Fruit fly (Drosophila melanogaster) whole organism, adult: ENCODE results near the gene CG12171.
A peak's percentile ranks its signal among the peaks of the same experiment; 100 is the strongest.

Experiments used
- CG11617 ChIP-seq: fragments of 200-800 bp; sonication (Bioruptor generic); optimal IDR thresholded peaks from 2 replicates; lab custom pipeline; 2017; ENCODE audit warnings: mild to moderate bottlenecking, missing biosample characterization, missing genetic modification reagents, missing genetic modification characterization
- CG12768 ChIP-seq: fragments of 200-800 bp; sonication (Bioruptor generic); optimal IDR thresholded peaks from 2 replicates; lab custom pipeline; 2017; ENCODE audit warnings: missing biosample characterization, missing genetic modification characterization, mild to moderate bottlenecking, moderate library complexity, missing genetic modification reagents
- CG14711 ChIP-seq: fragments of 200-800 bp; sonication (Bioruptor generic); optimal IDR thresholded peaks from 2 replicates; lab custom pipeline; 2018; ENCODE audit warnings: missing biosample characterization, mild to moderate bottlenecking, missing genetic modification characterization, moderate library complexity
- CG1620 ChIP-seq: fragments of 200-800 bp; sonication (Bioruptor generic); optimal IDR thresholded peaks from 2 replicates; lab custom pipeline; 2016; ENCODE audit warnings: missing biosample characterization, missing genetic modification characterization
- CG33017 ChIP-seq: fragments of 200-800 bp; sonication (Bioruptor generic); optimal IDR thresholded peaks from 2 replicates; lab custom pipeline; 2018; ENCODE audit warnings: missing biosample characterization, mild to moderate bottlenecking, missing genetic modification characterization, moderate library complexity
- CG5204 ChIP-seq: fragments of 200-800 bp; sonication (Bioruptor generic); optimal IDR thresholded peaks from 2 replicates; lab custom pipeline; 2016; ENCODE audit warnings: missing biosample characterization, missing genetic modification characterization
- CG7045 ChIP-seq: fragments of 200-800 bp; sonication (Bioruptor generic); optimal IDR thresholded peaks from 2 replicates; lab custom pipeline; 2017; ENCODE audit warnings: missing biosample characterization, mild to moderate bottlenecking, missing genetic modification characterization
- CG7101 ChIP-seq: fragments of 200-800 bp; sonication (Bioruptor generic); optimal IDR thresholded peaks from 2 replicates; lab custom pipeline; 2018; ENCODE audit warnings: missing biosample characterization, mild to moderate bottlenecking, missing genetic modification characterization, moderate library complexity
- Clk ChIP-seq: fragments of 200-800 bp; sonication (Bioruptor generic); optimal IDR thresholded peaks from 2 replicates; lab custom pipeline; 2017; ENCODE audit warnings: missing biosample characterization, missing genetic modification characterization
- Crg-1 ChIP-seq: fragments of 200-800 bp; sonication (Bioruptor generic); optimal IDR thresholded peaks from 2 replicates; lab custom pipeline; 2016; ENCODE audit warnings: missing biosample characterization, missing genetic modification characterization
- Hr96 ChIP-seq: fragments of 200-800 bp; sonication (Bioruptor generic); optimal IDR thresholded peaks from 2 replicates; lab custom pipeline; 2016; ENCODE audit warnings: missing biosample characterization, missing genetic modification characterization
- Mnt ChIP-seq: fragments of 200-800 bp; sonication (Bioruptor generic); optimal IDR thresholded peaks from 2 replicates; lab custom pipeline; 2016; ENCODE audit warnings: missing biosample characterization, mild to moderate bottlenecking, missing genetic modification characterization
- bab1 ChIP-seq: fragments of 200-800 bp; sonication (Bioruptor generic); optimal IDR thresholded peaks from 3 replicates; lab custom pipeline; 2019; ENCODE audit warnings: missing biosample characterization, mild to moderate bottlenecking, missing genetic modification characterization, moderate library complexity
- cic ChIP-seq: fragments of 200-800 bp; sonication (Bioruptor generic); optimal IDR thresholded peaks from 2 replicates; lab custom pipeline; 2017; ENCODE audit warnings: missing biosample characterization, mild to moderate bottlenecking, missing genetic modification characterization, moderate library complexity
- cnc ChIP-seq, 2 experiments: fragments of >200 bp; optimal IDR thresholded peaks; 2 replicates each; lab custom pipeline; 2017
- kay ChIP-seq: fragments of 200-800 bp; sonication (Bioruptor generic); peaks from one replicate; lab custom pipeline; 2016; ENCODE audit warnings: missing biosample characterization, missing genetic modification characterization, borderline replicate concordance
- ovo ChIP-seq: fragments of 200-800 bp; sonication (Bioruptor generic); optimal IDR thresholded peaks from 2 replicates; lab custom pipeline; 2016; ENCODE audit warnings: missing biosample characterization, missing genetic modification characterization
- pad ChIP-seq: fragments of 200-800 bp; sonication (Bioruptor generic); optimal IDR thresholded peaks from 3 replicates; lab custom pipeline; 2017; ENCODE audit warnings: missing biosample characterization, missing genetic modification characterization, mild to moderate bottlenecking, moderate library complexity, missing genetic modification reagents
- tj ChIP-seq: fragments of 200-800 bp; sonication (Bioruptor generic); optimal IDR thresholded peaks from 3 replicates; lab custom pipeline; 2017; ENCODE audit warnings: missing biosample characterization, mild to moderate bottlenecking, missing genetic modification characterization, moderate library complexity
- toe ChIP-seq: fragments of 200-800 bp; sonication (Bioruptor generic); optimal IDR thresholded peaks from 2 replicates; lab custom pipeline; 2016; ENCODE audit warnings: missing biosample characterization, missing genetic modification characterization

CG12171 gene

dm6 chr3R:5594878-5595277 is 38.5 kb upstream of the CG12171 start:
- TF ChIP-seq pad (no peak), Mnt (no peak), Crg-1 (GFP tag; lab: Kevin White, UChicago) (no peak), tj (peak; percentile 40), Clk (GFP tag; lab: Kevin White, UChicago) (no peak), ovo (GFP tag; lab: Kevin White, UChicago) (no peak), kay (no peak)

dm6 chr3R:5599521-5600360 is 33.7 kb upstream of the CG12171 start:
- TF ChIP-seq Clk (GFP tag; lab: Kevin White, UChicago) (no peak), tj (peak; percentile 8), toe (GFP tag; lab: Kevin White, UChicago) (no peak), Crg-1 (GFP tag; lab: Kevin White, UChicago) (no peak), kay (no peak), CG14711 (tag; lab: Kevin White, UChicago) (peak; percentile 36), CG11617 (GFP tag; lab: Kevin White, UChicago) (no peak), Mnt (peak; percentile 97), CG7101 (no peak), CG5204 (no peak), cic (GFP tag; lab: Kevin White, UChicago) (peak; percentile 45), cnc (optimal IDR thresholded peaks at IDR 0.05; lab: Kevin White, UChicago) (no peak), CG33017 (no peak), ovo (GFP tag; lab: Kevin White, UChicago) (peak; percentile 4), Hr96 (GFP tag; lab: Kevin White, UChicago) (no peak), CG1620 (GFP tag; lab: Kevin White, UChicago) (no peak), CG12768 (GFP tag; lab: Kevin White, UChicago) (no peak), pad (no peak)

dm6 chr3R:5600361-5601043 is 32.9 kb upstream of the CG12171 start:
- peak; percentile 49 for TF ChIP-seq bab1
- peak; percentile 67 for TF ChIP-seq pad
- peak; percentile 76 for TF ChIP-seq ovo (GFP tag; lab: Kevin White, UChicago)
- no peak for TF ChIP-seq Crg-1 (GFP tag; lab: Kevin White, UChicago)
- TF ChIP-seq tj: peak; percentile 67
- no peak for TF ChIP-seq CG5204
- peak; percentile 87 for TF ChIP-seq cic (GFP tag; lab: Kevin White, UChicago)
- TF ChIP-seq kay: peak; percentile 97
- TF ChIP-seq toe (GFP tag; lab: Kevin White, UChicago): no peak
- TF ChIP-seq Hr96 (GFP tag; lab: Kevin White, UChicago): no peak
- TF ChIP-seq CG11617 (GFP tag; lab: Kevin White, UChicago): peak; percentile 65
- peak; percentile 96 for TF ChIP-seq Mnt
- TF ChIP-seq CG12768 (GFP tag; lab: Kevin White, UChicago): peak; percentile 87
- peak; percentile 74 for TF ChIP-seq CG33017
- peak; percentile 66 for TF ChIP-seq CG7045 (GFP tag; lab: Kevin White, UChicago)
- peak; percentile 69 for TF ChIP-seq CG7101
- TF ChIP-seq CG14711 (tag; lab: Kevin White, UChicago): no peak
- peak; percentile 32 for TF ChIP-seq CG1620 (GFP tag; lab: Kevin White, UChicago)
- peak; percentile 63 to 95 for TF ChIP-seq cnc (optimal IDR thresholded peaks at IDR 0.05; lab: Kevin White, UChicago)
- TF ChIP-seq Clk (GFP tag; lab: Kevin White, UChicago): no peak

- TF ChIP-seq CG33017: peak; percentile 41
- TF ChIP-seq CG5204: no peak
- peak; percentile 70 for TF ChIP-seq CG7101
- no peak for TF ChIP-seq tj
- TF ChIP-seq cnc (optimal IDR thresholded peaks at IDR 0.05; lab: Kevin White, UChicago): no peak
- TF ChIP-seq Clk (GFP tag; lab: Kevin White, UChicago): peak; percentile 25
- TF ChIP-seq toe (GFP tag; lab: Kevin White, UChicago): no peak
- TF ChIP-seq Mnt: no peak
- TF ChIP-seq bab1: peak; percentile 46
- TF ChIP-seq CG1620 (GFP tag; lab: Kevin White, UChicago): peak; percentile 80
- peak; percentile 60 for TF ChIP-seq CG14711 (tag; lab: Kevin White, UChicago)
- peak; percentile 76 for TF ChIP-seq Crg-1 (GFP tag; lab: Kevin White, UChicago)
- no peak for TF ChIP-seq cic (GFP tag; lab: Kevin White, UChicago)
- peak; percentile 9 for TF ChIP-seq CG7045 (GFP tag; lab: Kevin White, UChicago)
- TF ChIP-seq pad: no peak
- TF ChIP-seq CG11617 (GFP tag; lab: Kevin White, UChicago): peak; percentile 81
- TF ChIP-seq CG12768 (GFP tag; lab: Kevin White, UChicago): peak; percentile 14
- TF ChIP-seq ovo (GFP tag; lab: Kevin White, UChicago): peak; percentile 69
- TF ChIP-seq Hr96 (GFP tag; lab: Kevin White, UChicago): no peak
- TF ChIP-seq kay: peak; percentile 94
Measured at dm6 chr3R:5601044-5601523, 32.3 kb upstream of the CG12171 start, which contains the start of the genes kra and SecS. Gene kra, minus strand, starts transcription at chr3R:5601136. Gene SecS, plus strand, starts transcription at chr3R:5601433.

- TF ChIP-seq CG7101 (peak; percentile 60), cnc (optimal IDR thresholded peaks at IDR 0.05; lab: Kevin White, UChicago) (no peak), CG5204 (no peak), CG11617 (GFP tag; lab: Kevin White, UChicago) (peak; percentile 43), Hr96 (GFP tag; lab: Kevin White, UChicago) (no peak), CG7045 (GFP tag; lab: Kevin White, UChicago) (peak; percentile 44), Mnt (peak; percentile 59), bab1 (peak; percentile 72), toe (GFP tag; lab: Kevin White, UChicago) (no peak), CG33017 (peak; percentile 52), ovo (GFP tag; lab: Kevin White, UChicago) (no peak), kay (no peak), cic (GFP tag; lab: Kevin White, UChicago) (peak; percentile 25), Crg-1 (GFP tag; lab: Kevin White, UChicago) (no peak), tj (no peak), pad (peak; percentile 32), CG14711 (tag; lab: Kevin White, UChicago) (peak; percentile 99), CG12768 (GFP tag; lab: Kevin White, UChicago) (peak; percentile 11), Clk (GFP tag; lab: Kevin White, UChicago) (no peak), CG1620 (GFP tag; lab: Kevin White, UChicago) (peak; percentile 45)
Measured at dm6 chr3R:5606477-5606876, 26.9 kb upstream of the CG12171 start, which contains the start of gene asl. Gene asl, minus strand, starts transcription at chr3R:5606543.
